Fruit fly (Drosophila melanogaster) whole organism: ENCODE results near the gene GABA-B-R1.

Source experiments
- CG8478 ChIP-seq: fragments of >200 bp; optimal IDR thresholded peaks from 2 replicates; lab custom pipeline; 2018; ENCODE audit warnings: inconsistent platforms
- Dll ChIP-seq: fragments of >200 bp; optimal IDR thresholded peaks from 2 replicates; lab custom pipeline; 2017
- EcR ChIP-seq, 2 experiments: fragments of >200 bp; optimal IDR thresholded peaks; 2 replicates each; lab custom pipeline; 2017; ENCODE audit warnings: missing biosample characterization in 2 of 2, missing genetic modification characterization in 2 of 2, missing genetic modification reagents in 2 of 2
- pan ChIP-seq: fragments of >200 bp; optimal IDR thresholded peaks from 2 replicates; lab custom pipeline; 2017
- psq ChIP-seq: fragments of >200 bp; optimal IDR thresholded peaks from 2 replicates; lab custom pipeline; 2017
- usp ChIP-seq: fragments of >200 bp; optimal IDR thresholded peaks from 2 replicates; lab custom pipeline; 2017; ENCODE audit warnings: missing biosample characterization, missing genetic modification characterization, mixed read lengths

GABA-B-R1 gene

DNA sequence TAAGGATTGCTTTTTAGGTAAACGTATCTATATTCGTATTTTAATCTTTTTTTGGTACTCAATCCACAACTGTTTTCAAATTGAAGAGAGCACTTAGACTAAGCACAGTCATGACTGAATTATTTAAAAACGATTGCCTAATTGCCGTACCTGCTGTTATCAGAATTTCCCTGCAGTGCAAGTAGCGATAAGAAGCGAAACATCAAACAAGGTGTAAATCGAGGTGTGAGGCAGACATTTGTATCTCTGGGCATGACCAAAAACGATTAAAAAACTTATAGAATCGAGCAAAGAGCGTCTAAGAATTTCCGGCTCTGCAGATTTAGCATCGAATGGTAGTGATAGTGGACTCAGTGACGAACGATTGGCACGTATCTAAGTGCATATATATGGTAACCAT is 39.0 kb downstream of the GABA-B-R1 start:
- TF ChIP-seq Dll (lab: Kevin White, UChicago): no peak
- no peak for TF ChIP-seq pan (lab: Kevin White, UChicago)
- no peak for TF ChIP-seq EcR (GFP tag; optimal IDR thresholded peaks at IDR 0.05; lab: Kevin White, UChicago)
- no peak for TF ChIP-seq psq (lab: Kevin White, UChicago)
- no peak for TF ChIP-seq CG8478 (lab: Kevin White, UChicago)
- TF ChIP-seq usp (GFP tag; lab: Kevin White, UChicago): no peak

DNA sequence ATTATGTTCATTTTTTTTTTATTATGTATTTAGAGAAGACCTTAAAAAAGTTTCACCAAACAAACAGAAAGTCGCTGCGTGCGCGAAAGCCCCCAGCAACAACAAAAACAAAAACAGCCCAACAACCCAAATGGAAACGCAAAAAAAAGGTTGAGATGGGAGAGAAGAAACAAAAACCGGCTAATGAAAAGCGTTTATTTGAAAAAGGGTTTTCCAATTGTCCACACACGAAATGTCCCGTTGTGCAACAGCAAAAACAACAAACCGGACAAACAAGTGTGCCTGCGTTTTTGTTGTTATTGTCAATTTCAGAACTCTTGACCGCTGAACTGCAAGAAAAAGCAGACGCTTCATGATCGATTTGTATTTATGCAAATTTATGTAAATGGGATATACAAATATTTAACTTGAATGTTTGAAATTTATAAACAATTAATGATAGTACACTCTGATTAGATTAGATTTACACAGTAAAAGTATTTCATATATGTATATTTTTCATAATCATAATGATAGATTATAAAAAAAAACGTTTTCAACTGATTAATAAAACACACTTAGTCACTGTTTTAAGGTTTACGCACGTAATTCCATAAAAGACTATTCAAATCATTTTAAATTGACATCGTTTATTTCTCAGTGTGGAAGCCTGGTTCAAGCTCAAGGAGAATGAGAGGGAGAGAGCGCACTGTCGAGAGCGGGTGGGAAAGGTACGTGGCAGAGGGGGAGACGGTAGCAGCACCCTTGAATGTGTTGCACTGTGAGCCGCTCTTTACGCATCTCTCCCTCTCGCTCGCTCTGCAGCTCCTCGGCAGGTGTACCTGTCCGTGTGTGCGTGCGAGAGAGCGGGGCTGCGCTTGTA is 40.5 kb downstream of the GABA-B-R1 start:
- TF ChIP-seq pan (lab: Kevin White, UChicago) (no peak), Dll (lab: Kevin White, UChicago) (no peak), usp (GFP tag; lab: Kevin White, UChicago) (no peak), psq (lab: Kevin White, UChicago) (no peak), EcR (GFP tag; optimal IDR thresholded peaks at IDR 0.05; lab: Kevin White, UChicago) (no peak), CG8478 (lab: Kevin White, UChicago) (no peak)

DNA sequence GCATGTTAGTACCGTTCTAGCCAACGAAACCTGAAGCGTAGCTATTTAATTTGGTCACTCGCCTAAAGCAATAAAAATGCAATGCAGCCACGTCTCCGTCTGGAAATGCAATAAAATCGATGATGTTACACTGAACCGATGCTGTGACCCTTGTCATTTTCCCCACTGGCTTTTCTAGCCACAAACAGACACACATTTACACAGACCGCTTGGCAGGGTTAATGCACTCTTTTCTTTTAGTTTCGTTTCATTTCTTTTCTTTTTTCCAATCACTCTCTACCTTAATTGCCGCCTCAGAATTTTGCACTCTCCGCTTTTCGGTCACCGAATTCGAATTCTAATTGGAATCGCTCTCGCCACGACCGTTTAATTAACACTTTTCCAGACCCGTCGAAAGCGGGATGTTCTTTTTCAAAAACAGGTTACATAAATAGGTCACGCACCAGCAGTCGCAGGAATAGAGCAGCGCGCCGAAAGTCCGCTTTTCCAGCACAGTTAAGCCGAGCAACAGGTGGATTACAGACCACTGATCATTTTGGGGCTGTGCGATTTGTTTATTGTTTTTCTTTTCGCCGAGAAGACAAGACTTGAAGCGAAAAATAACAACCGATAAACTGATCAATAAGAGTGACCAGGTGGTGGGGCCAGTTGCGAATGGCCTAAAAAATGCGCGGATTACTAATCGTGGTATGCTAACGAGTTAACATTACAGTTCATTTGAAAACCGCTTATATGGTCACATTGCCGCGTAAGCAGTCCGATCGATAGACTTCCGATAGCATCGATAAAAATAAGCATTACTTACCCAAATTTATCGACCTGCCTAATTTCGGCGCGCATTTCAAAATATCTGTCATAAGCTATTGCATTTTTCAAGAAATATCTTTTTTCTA is 41.3 kb downstream of the GABA-B-R1 start, which contains the start of gene ck:
ck (minus strand) TSS at position 638 of the 893 bp plus-strand sequence.
- TF ChIP-seq psq (lab: Kevin White, UChicago) (no peak), EcR (GFP tag; optimal IDR thresholded peaks at IDR 0.05; lab: Kevin White, UChicago) (peak in 1 of 2 experiments; percentile 77)

DNA sequence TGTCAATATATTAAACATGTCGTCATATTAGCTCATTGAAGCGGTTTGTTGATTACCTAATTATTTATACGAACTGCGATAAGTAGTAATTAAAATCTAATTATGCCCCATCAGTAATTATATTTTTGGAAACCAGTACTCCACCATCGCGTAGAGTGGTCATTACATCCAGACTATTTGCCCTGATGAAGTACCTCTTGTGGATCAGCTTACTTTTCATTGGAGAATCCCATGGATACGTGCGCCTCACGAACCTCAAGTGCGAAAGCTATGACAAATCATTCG is 41.9 kb downstream of the GABA-B-R1 start, which contains the start of gene CG33679:
CG33679 (plus strand) TSS at position 186 of the 285 bp plus-strand sequence.
- TF ChIP-seq Dll (lab: Kevin White, UChicago) (no peak), pan (lab: Kevin White, UChicago) (no peak), EcR (GFP tag; optimal IDR thresholded peaks at IDR 0.05; lab: Kevin White, UChicago) (no peak), CG8478 (lab: Kevin White, UChicago) (no peak), psq (lab: Kevin White, UChicago) (no peak), usp (GFP tag; lab: Kevin White, UChicago) (no peak)

DNA sequence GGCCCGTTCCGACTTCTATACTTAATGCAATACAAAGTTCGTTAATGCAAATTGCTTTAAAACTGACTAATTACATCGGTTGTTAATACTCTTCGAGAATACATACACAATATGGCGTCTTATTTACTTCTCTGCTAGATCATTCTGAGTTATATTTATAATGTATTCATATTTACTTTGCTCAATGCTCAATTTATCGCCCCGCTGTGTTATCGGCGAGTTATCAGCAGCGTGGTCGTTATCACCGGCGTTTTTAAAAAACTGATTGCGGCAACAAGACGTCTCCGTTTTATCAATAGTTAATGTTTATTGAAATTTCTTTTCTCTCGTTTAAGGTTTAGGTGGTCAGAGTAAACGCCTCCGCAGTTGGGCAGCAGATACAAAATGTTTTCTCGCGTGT is 42.9 kb downstream of the GABA-B-R1 start:
- TF ChIP-seq EcR (GFP tag; optimal IDR thresholded peaks at IDR 0.05; lab: Kevin White, UChicago) (no peak), CG8478 (lab: Kevin White, UChicago) (no peak), Dll (lab: Kevin White, UChicago) (no peak), pan (lab: Kevin White, UChicago) (no peak)

DNA sequence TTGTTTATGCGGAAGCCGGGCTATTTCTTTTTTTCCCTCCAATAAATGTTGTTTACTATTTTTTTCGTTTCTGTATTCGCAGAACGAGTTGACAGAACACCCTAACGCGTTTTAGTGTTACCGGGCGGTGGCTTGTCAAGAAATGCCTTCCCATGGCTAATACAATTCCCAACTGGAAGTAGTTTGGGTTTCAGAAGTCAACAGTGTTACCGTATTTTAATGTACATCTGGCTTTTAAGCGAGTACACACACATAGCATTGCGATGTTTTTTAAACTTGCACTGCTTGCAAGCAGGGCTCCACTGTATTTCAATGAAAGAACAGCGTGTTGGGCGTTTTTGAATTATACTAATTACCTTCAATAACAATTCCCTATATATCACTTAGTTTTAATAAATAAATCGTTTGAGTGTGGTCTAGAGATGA is 44.5 kb downstream of the GABA-B-R1 start, which contains the start of gene TfIIS:
TfIIS (minus strand) TSS at position 178 of the 426 bp plus-strand sequence.
- no peak for TF ChIP-seq psq (lab: Kevin White, UChicago)
- no peak for TF ChIP-seq EcR (GFP tag; optimal IDR thresholded peaks at IDR 0.05; lab: Kevin White, UChicago)
- no peak for TF ChIP-seq CG8478 (lab: Kevin White, UChicago)
- no peak for TF ChIP-seq pan (lab: Kevin White, UChicago)
- TF ChIP-seq Dll (lab: Kevin White, UChicago): no peak
- TF ChIP-seq usp (GFP tag; lab: Kevin White, UChicago): no peak

DNA sequence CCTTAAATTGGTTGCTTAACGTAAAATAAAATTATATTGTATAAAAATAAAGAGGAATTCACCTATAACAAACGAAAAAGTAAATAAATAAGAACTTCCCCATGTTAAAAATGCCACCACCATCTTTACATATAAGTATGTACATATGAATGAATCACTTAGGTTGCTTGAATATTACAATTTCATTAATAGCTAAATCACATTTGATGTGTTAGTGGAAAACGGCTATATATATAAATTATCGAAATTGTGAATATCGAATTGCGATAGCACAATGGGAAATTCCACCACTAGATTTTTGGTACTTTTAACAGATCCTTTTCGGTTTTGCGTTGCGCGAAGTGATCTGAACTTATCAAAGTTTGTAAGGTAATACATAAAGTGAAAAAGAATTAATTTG is 45.2 kb downstream of the GABA-B-R1 start, which contains the start of the genes solo and vas:
solo (plus strand) TSS at position 289 of the 400 bp plus-strand sequence.
vas (plus strand) TSS at position 289 of the 400 bp plus-strand sequence.
- TF ChIP-seq usp (GFP tag; lab: Kevin White, UChicago): no peak
- TF ChIP-seq psq (lab: Kevin White, UChicago): no peak
- no peak for TF ChIP-seq CG8478 (lab: Kevin White, UChicago)
- TF ChIP-seq pan (lab: Kevin White, UChicago): no peak
- no peak for TF ChIP-seq Dll (lab: Kevin White, UChicago)
- TF ChIP-seq EcR (GFP tag; optimal IDR thresholded peaks at IDR 0.05; lab: Kevin White, UChicago): no peak

DNA sequence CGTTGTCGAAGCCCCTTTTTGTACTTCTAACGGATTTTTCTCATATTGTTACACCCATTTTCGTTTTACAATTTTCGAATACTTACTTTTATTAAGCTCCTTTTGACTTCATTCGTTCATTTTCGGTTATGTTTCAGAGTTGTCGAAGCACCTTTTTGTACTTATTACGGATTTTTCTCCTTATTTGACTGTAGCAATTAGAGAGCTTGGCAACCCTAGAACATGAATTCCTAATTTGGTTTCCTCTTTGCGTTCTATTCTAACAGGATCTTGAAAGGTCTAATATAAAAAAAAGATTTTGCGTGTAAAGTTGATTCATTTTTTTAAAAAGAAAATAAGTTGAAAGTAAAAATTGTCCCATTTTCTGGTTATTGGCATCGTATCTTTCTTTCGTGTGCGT is 46.0 kb downstream of the GABA-B-R1 start:
- TF ChIP-seq psq (lab: Kevin White, UChicago) (no peak), Dll (lab: Kevin White, UChicago) (no peak), EcR (GFP tag; optimal IDR thresholded peaks at IDR 0.05; lab: Kevin White, UChicago) (no peak)

DNA sequence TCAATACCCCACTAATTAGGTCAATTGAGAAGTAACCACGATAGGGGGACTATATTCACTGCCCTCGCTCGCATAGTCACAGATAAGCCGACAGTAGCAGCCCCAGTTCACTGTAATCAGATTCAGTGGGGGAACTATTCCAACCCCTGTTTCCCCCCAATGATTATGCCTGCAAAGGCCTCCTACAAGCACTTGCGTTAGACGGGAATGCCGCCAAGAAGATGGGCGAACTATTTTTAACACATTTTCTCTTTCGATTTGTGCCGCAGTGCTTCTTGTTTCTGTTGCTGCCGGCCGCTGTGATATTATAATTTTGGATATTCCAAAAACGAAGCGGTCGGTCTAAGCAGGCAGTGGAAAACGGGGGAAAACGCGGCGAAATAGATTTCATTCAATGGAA is 49.5 kb downstream of the GABA-B-R1 start:
- TF ChIP-seq CG8478 (lab: Kevin White, UChicago) (no peak), psq (lab: Kevin White, UChicago) (no peak), Dll (lab: Kevin White, UChicago) (no peak), usp (GFP tag; lab: Kevin White, UChicago) (no peak), pan (lab: Kevin White, UChicago) (no peak), EcR (GFP tag; optimal IDR thresholded peaks at IDR 0.05; lab: Kevin White, UChicago) (no peak)

DNA sequence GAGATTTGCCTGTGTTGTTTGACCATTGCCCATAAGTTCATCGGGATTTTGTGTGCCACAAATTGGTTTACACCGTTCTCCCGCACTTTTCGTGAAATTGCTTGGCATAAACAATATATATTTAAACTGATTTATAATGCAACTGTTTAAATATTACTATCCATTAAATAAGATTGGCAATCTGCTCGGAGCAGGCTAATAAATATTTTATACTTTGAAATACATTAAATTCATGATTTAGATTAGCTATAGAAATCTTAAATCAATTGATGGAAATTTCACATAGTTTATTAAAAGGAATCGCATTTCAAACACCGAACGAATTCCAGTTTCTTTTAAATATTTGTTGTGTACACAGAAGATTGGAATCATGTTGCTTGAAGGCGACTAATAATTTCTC is 50.0 kb downstream of the GABA-B-R1 start:
- TF ChIP-seq psq (lab: Kevin White, UChicago): no peak
- no peak for TF ChIP-seq usp (GFP tag; lab: Kevin White, UChicago)
- TF ChIP-seq Dll (lab: Kevin White, UChicago): no peak
- TF ChIP-seq pan (lab: Kevin White, UChicago): no peak
- no peak for TF ChIP-seq EcR (GFP tag; optimal IDR thresholded peaks at IDR 0.05; lab: Kevin White, UChicago)
- no peak for TF ChIP-seq CG8478 (lab: Kevin White, UChicago)

DNA sequence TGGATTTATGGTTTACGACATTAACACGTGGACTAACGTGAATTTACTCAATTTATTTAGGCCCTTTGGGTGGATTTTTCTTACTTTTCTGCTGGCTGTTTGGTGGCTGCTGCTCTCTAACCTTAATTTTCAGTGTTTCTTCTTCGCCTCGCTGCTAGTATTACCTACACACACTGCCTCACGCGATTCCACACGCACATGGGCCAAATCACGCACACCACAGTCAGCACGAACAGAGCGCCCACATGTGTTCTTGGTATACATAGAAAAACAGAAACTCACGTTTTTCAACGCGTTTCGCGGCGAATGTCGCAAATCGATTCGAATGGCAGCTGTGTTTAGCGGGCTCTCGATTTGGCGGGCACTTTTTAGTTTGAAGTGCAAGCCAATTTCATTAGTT is 51.7 kb downstream of the GABA-B-R1 start:
- TF ChIP-seq EcR (GFP tag; optimal IDR thresholded peaks at IDR 0.05; lab: Kevin White, UChicago): no peak
- no peak for TF ChIP-seq usp (GFP tag; lab: Kevin White, UChicago)
- TF ChIP-seq CG8478 (lab: Kevin White, UChicago): no peak
- no peak for TF ChIP-seq pan (lab: Kevin White, UChicago)
- TF ChIP-seq psq (lab: Kevin White, UChicago): no peak
- no peak for TF ChIP-seq Dll (lab: Kevin White, UChicago)
